Worm (Caenorhabditis elegans): Measurements from ENCODE around the gene C54F6.19.

C54F6.19 gene

DNA sequence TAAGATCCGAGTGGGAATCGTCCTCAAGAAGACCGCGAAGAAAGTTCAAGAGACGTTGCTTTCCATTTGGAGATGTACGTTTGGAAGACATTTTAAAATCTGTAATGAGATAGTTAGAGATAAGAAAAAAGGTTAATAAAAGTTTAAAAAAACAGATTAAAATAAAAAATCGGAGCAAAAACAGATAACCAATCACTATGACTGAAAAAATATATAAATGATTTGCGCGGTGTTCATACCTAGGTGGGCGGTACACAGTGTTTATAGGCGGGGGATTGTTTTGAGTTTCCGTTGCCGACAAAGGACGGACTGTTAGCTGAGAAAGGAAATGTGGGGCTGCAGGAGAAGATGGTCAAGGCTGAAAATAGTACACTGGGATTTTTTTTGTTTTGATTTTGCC, 13.4 kb downstream of the C54F6.19 start, which contains the start of gene ets-7:
Gene ets-7 (minus strand): TSS at position 101 of the 400 bp plus-strand sequence.
- TF ChIP-seq nhr-11 (tag; optimal IDR thresholded peaks at IDR 0.05), result no peak
- TF ChIP-seq C38D4.7 (GFP tag; optimal IDR thresholded peaks at IDR 0.05), result no peak
- no peak for TF ChIP-seq sox-2 (GFP tag; IDR thresholded peaks at IDR 0.05)
- TF ChIP-seq elt-4 (tag; optimal IDR thresholded peaks at IDR 0.05), result no peak
- no peak for TF ChIP-seq che-1 (tag; optimal IDR thresholded peaks at IDR 0.05)
- TF ChIP-seq lim-6 (tag; optimal IDR thresholded peaks at IDR 0.05), result no peak
- no peak for TF ChIP-seq ceh-48 (tag; optimal IDR thresholded peaks at IDR 0.05)
- TF ChIP-seq ceh-30 (tag; optimal IDR thresholded peaks at IDR 0.05), result no peak
- no peak for TF ChIP-seq ref-2 (tag; optimal IDR thresholded peaks at IDR 0.05)
- TF ChIP-seq ceh-24 (tag; optimal IDR thresholded peaks at IDR 0.05), result no peak
- TF ChIP-seq F13H6.1 (tag; optimal IDR thresholded peaks at IDR 0.05), result no peak
- no peak for TF ChIP-seq dve-1 (tag; optimal IDR thresholded peaks at IDR 0.05)
- no peak for TF ChIP-seq hlh-6 (tag; optimal IDR thresholded peaks at IDR 0.05)
- TF ChIP-seq Y22D7AL.16 (tag; optimal IDR thresholded peaks at IDR 0.05), result no peak
- TF ChIP-seq fkh-6 (tag; optimal IDR thresholded peaks at IDR 0.05), result no peak
- no peak for TF ChIP-seq ahr-1 (tag; optimal IDR thresholded peaks at IDR 0.05)
- TF ChIP-seq tbx-7 (tag; optimal IDR thresholded peaks at IDR 0.05), result no peak
- TF ChIP-seq ceh-9 (tag; optimal IDR thresholded peaks at IDR 0.05), result no peak
- no peak for TF ChIP-seq ama-1 (optimal IDR thresholded peaks at IDR 0.05)

DNA sequence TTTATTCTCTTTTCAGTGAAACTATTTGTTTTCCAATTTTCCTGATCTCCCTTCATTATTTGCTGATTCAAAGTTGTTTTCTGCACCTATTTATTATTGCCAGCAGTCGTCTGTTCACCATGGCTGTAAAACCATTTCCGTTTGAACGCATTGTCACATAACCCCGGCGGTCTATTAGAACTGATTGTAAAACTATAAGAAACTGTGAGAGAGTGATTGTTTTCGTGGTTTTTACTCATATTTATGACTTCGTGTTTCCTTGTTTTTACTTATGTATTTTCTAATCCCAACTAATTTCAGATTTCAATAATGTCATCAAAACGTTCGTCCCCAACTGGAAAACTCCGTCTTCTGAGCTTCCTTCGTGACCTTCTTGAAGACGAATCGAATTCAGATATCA, 17.7 kb downstream of the C54F6.19 start, which contains the start of gene F19F10.1:
Gene F19F10.1 (plus strand): TSS at position 301 of the 400 bp plus-strand sequence.
- TF ChIP-seq fax-1 (tag; optimal IDR thresholded peaks at IDR 0.05), result no peak
- TF ChIP-seq pqm-1 (tag; optimal IDR thresholded peaks at IDR 0.05), result no peak
- no peak for TF ChIP-seq sdc-2 (tag; optimal IDR thresholded peaks at IDR 0.05)
- TF ChIP-seq ceh-2 (tag; optimal IDR thresholded peaks at IDR 0.05), result no peak
- TF ChIP-seq nhr-11 (tag; optimal IDR thresholded peaks at IDR 0.05), result no peak
- no peak for TF ChIP-seq ceh-30 (tag; optimal IDR thresholded peaks at IDR 0.05)

DNA sequence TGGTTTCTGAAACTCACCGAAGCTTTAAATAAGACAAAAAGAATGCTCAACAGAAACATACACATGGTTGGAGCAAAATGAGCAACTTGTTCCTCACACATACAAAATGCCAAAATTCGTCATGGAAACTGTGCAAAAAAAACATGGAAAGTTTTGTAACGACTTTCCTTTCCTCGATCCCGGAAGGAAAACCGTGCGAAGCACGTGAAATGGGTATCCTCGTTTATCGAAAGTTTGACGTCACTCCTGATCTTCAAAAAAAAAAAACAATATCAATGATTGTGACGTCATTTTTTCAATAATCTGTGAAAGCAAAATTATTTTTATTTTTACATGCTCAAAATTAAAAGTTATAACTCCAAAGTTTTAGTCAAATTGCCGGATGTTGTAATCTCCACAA, 25.0 kb downstream of the C54F6.19 start, which contains the start of gene clec-212:
Gene clec-212 (minus strand): TSS at position 101 of the 400 bp plus-strand sequence.
- no peak for TF ChIP-seq ceh-9 (tag; optimal IDR thresholded peaks at IDR 0.05)
- no peak for TF ChIP-seq ceh-14 (tag; optimal IDR thresholded peaks at IDR 0.05)
- no peak for TF ChIP-seq ceh-45 (GFP tag; IDR thresholded peaks at IDR 0.05)
- no peak for TF ChIP-seq unc-55 (GFP tag; optimal IDR thresholded peaks at IDR 0.05)
- TF ChIP-seq K02D7.2 (tag; optimal IDR thresholded peaks at IDR 0.05), result no peak
- no peak for TF ChIP-seq dmd-4 (tag; optimal IDR thresholded peaks at IDR 0.05; ENCODE audit: borderline replicate concordance)
- no peak for TF ChIP-seq odd-2 (tag; optimal IDR thresholded peaks at IDR 0.05)
- no peak for TF ChIP-seq ceh-30 (tag; optimal IDR thresholded peaks at IDR 0.05)

DNA sequence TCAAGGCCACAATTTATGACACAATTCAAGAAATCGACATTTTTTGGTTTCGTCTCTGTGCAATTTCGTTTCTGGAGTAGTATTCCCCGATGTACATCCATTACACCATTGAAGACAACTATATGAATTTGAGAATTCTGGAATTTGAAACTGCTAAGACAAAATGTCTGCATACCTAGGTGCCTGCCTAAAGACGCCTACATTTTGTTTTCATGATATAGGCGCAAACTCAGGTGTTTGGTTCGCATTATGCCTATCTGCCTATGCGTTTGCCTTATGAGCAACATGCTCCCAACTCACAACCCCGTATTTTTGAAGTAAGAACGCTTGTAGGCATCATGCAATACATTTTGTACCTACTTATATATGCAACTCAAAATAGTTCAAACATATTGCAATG, 25.7 kb downstream of the C54F6.19 start, which contains the start of gene F19F10.14:
Gene F19F10.14 (minus strand): TSS at position 101 of the 400 bp plus-strand sequence.
- TF ChIP-seq hlh-6 (tag; optimal IDR thresholded peaks at IDR 0.05) (no peak), hlh-8 (tag; optimal IDR thresholded peaks at IDR 0.05) (no peak), che-1 (tag; optimal IDR thresholded peaks at IDR 0.05) (no peak), Y22D7AL.16 (tag; optimal IDR thresholded peaks at IDR 0.05) (no peak), ceh-34 (tag; optimal IDR thresholded peaks at IDR 0.05) (no peak), rnt-1 (tag; optimal IDR thresholded peaks at IDR 0.05) (no peak), elt-4 (tag; optimal IDR thresholded peaks at IDR 0.05) (no peak), tbx-7 (tag; optimal IDR thresholded peaks at IDR 0.05) (no peak)

DNA sequence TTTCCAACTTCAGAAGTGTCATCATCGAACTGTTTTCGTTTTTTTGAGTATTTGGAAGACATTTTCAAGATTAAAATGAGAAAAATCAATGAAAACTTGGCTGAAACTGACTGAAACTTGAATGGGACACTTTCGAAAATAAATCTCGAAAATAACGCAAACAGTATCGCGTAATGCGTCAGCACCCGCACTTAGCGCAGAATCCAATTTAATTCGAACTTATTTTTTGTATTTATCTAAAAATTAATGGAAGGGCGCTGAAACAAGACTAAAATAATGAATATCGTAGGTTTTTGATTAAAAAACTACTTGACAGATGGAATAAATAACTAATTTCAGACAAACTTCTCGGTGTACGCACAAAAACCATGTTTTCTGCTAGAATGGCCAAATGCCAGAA, 30.3 kb downstream of the C54F6.19 start, which contains the start of the genes snu-66 and ints-9:
Gene snu-66 (minus strand): TSS at position 108 of the 400 bp plus-strand sequence.
Gene ints-9 (plus strand): TSS at position 240 of the 400 bp plus-strand sequence.
- TF ChIP-seq sox-2 (GFP tag; IDR thresholded peaks at IDR 0.05), result no peak
- peak; percentile 66 for TF ChIP-seq unc-42 (tag; optimal IDR thresholded peaks at IDR 0.05)

DNA sequence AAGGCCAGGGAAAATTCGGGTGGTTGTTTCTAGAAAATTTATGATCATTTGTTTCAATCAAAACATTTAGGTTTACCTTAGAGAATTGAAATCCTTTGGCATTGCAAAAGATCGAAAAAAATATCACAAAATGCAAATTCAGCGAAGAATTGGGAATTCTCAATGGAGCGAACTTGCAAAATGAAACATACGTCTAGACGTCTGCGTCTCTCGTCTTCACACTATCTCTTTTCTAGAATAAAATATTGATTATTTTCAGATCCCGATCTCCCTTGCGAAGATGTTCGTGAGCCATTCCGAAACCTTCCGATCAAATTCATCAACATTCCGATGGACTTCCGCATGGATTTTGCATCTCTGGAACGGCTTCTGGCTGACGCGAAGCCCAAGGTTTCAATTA, 35.1 kb downstream of the C54F6.19 start, which contains the start of gene ets-6:
Gene ets-6 (minus strand): TSS at position 169 of the 400 bp plus-strand sequence.
- TF ChIP-seq ceh-48 (tag; optimal IDR thresholded peaks at IDR 0.05) (peak; percentile 85), sox-4 (tag; optimal IDR thresholded peaks at IDR 0.05) (no peak)

Measured in whole organism, late embryonic.